Fruit fly (Drosophila melanogaster) whole organism, embryonic: Measurements from ENCODE around the gene CG32437.
A peak's percentile ranks its signal among the peaks of the same experiment; 100 is the strongest.

Experiments
- CG11504 ChIP-seq: fragments of 200-800 bp; sonication (Bioruptor generic); optimal IDR thresholded peaks from 3 replicates; lab custom pipeline; 2019; ENCODE audit warnings: missing biosample characterization, mild to moderate bottlenecking, missing genetic modification characterization, moderate library complexity
- CG11695 ChIP-seq: fragments of 200-800 bp; sonication (Bioruptor generic); IDR thresholded peaks from 3 replicates; pipeline ENCODE4 v1.3.6; 2022; ENCODE audit warnings: missing biosample characterization, missing genetic modification characterization
- CG12104 ChIP-seq: fragments of 200-800 bp; sonication (Bioruptor generic); optimal IDR thresholded peaks from 3 replicates; lab custom pipeline; 2016; ENCODE audit warnings: missing biosample characterization, missing genetic modification characterization
- CG12769 ChIP-seq: fragments of 200-800 bp; sonication (Bioruptor generic); optimal IDR thresholded peaks from 2 replicates; lab custom pipeline; 2019; ENCODE audit warnings: missing biosample characterization, mild to moderate bottlenecking, missing genetic modification characterization, moderate library complexity
- CG13287 ChIP-seq: fragments of 200-800 bp; sonication (Bioruptor generic); IDR thresholded peaks from 2 replicates; pipeline ENCODE4 v1.3.6; 2022; ENCODE audit warnings: missing biosample characterization, missing genetic modification characterization; ENCODE audit not compliant: partially characterized antibody
- CG1603 ChIP-seq: fragments of 200-800 bp; sonication (Bioruptor generic); optimal IDR thresholded peaks from 2 replicates; lab custom pipeline; 2019; ENCODE audit warnings: missing biosample characterization, mild to moderate bottlenecking, missing genetic modification characterization, moderate library complexity
- CG17568 ChIP-seq: fragments of 200-800 bp; sonication (Bioruptor generic); optimal IDR thresholded peaks from 2 replicates; lab custom pipeline; 2018; ENCODE audit warnings: missing biosample characterization, mild to moderate bottlenecking, missing genetic modification characterization, moderate library complexity
- CG1792 ChIP-seq: fragments of 200-800 bp; sonication (Bioruptor generic); optimal IDR thresholded peaks from 2 replicates; lab custom pipeline; 2016; ENCODE audit warnings: missing biosample characterization, missing genetic modification characterization
- CG2875 ChIP-seq: fragments of 200-800 bp; sonication (Bioruptor generic); optimal IDR thresholded peaks from 2 replicates; lab custom pipeline; 2017; ENCODE audit warnings: missing biosample characterization, mild to moderate bottlenecking, missing genetic modification characterization, missing genetic modification reagents
- CG30403 ChIP-seq: fragments of 200-800 bp; sonication (Bioruptor generic); optimal IDR thresholded peaks from 3 replicates; lab custom pipeline; 2016; ENCODE audit warnings: missing biosample characterization, missing genetic modification characterization
- CG32767 ChIP-seq: fragments of 200-800 bp; sonication (Bioruptor generic); IDR thresholded peaks from 2 replicates; pipeline ENCODE4 v1.3.6; 2022; ENCODE audit warnings: missing biosample characterization, missing genetic modification characterization
- CG34376 ChIP-seq: fragments of 200-800 bp; sonication (Bioruptor generic); optimal IDR thresholded peaks from 2 replicates; lab custom pipeline; 2018; ENCODE audit warnings: missing biosample characterization, mild to moderate bottlenecking, missing genetic modification characterization
- CG4617 ChIP-seq: fragments of 200-800 bp; sonication (Bioruptor generic); optimal IDR thresholded peaks from 3 replicates; lab custom pipeline; 2016; ENCODE audit warnings: missing biosample characterization, missing genetic modification characterization, borderline replicate concordance
- CG4730 ChIP-seq: fragments of 200-800 bp; sonication (Bioruptor generic); IDR thresholded peaks from 2 replicates; pipeline ENCODE4 v1.3.6; 2022; ENCODE audit warnings: missing biosample characterization, missing genetic modification characterization
- CG6175 ChIP-seq: fragments of 200-800 bp; sonication (Bioruptor generic); IDR thresholded peaks from 3 replicates; pipeline ENCODE4 v1.3.6; 2022; ENCODE audit warnings: missing biosample characterization, missing genetic modification characterization
- CG6813 ChIP-seq: fragments of 200-800 bp; sonication (Bioruptor generic); optimal IDR thresholded peaks from 2 replicates; lab custom pipeline; 2017; ENCODE audit warnings: missing biosample characterization, missing genetic modification characterization, mild to moderate bottlenecking, moderate library complexity, missing genetic modification reagents
- CG7745 ChIP-seq: fragments of 200-800 bp; sonication (Bioruptor generic); optimal IDR thresholded peaks from 2 replicates; lab custom pipeline; 2018; ENCODE audit warnings: missing biosample characterization, mild to moderate bottlenecking, missing genetic modification characterization, moderate library complexity
- CG7786 ChIP-seq: fragments of 200-800 bp; sonication (Bioruptor generic); optimal IDR thresholded peaks from 2 replicates; lab custom pipeline; 2016; ENCODE audit warnings: missing biosample characterization, missing genetic modification characterization
- CG9817 ChIP-seq: fragments of 200-800 bp; sonication (Bioruptor generic); optimal IDR thresholded peaks from 2 replicates; lab custom pipeline; 2018; ENCODE audit warnings: missing biosample characterization, mild to moderate bottlenecking, missing genetic modification characterization, moderate library complexity
- Dll ChIP-seq: fragments of 200-800 bp; sonication (Bioruptor generic); IDR thresholded peaks from 4 replicates; pipeline ENCODE4 v1.3.6; 2022; ENCODE audit warnings: missing biosample characterization, missing genetic modification characterization; ENCODE audit not compliant: partially characterized antibody
- Drgx ChIP-seq: fragments of 200-800 bp; sonication (Bioruptor generic); IDR thresholded peaks from 2 replicates; pipeline ENCODE4 v1.3.6; 2022; ENCODE audit warnings: missing biosample characterization, missing genetic modification characterization
- Elba2 ChIP-seq: fragments of 200-800 bp; sonication (Bioruptor generic); optimal IDR thresholded peaks from 3 replicates; lab custom pipeline; 2016; ENCODE audit warnings: missing biosample characterization, missing genetic modification characterization
- Ets97D ChIP-seq: fragments of 200-800 bp; sonication (Bioruptor generic); optimal IDR thresholded peaks from 3 replicates; lab custom pipeline; 2016; ENCODE audit warnings: missing biosample characterization, missing genetic modification characterization
- GATAe ChIP-seq: fragments of 200-800 bp; sonication (Bioruptor generic); conservative IDR thresholded peaks from 2 replicates; pipeline ENCODE4 v1.3.6; 2022; ENCODE audit warnings: missing biosample characterization, missing genetic modification characterization
- HLH4C ChIP-seq: fragments of 200-800 bp; sonication (Bioruptor generic); IDR thresholded peaks from 3 replicates; pipeline ENCODE4 v1.3.6; 2022; ENCODE audit warnings: missing biosample characterization, missing genetic modification characterization; ENCODE audit not compliant: partially characterized antibody
- Lhr ChIP-seq: fragments of 200-800 bp; sonication (Bioruptor generic); optimal IDR thresholded peaks from 3 replicates; lab custom pipeline; 2017; ENCODE audit warnings: mild to moderate bottlenecking, missing biosample characterization, missing genetic modification reagents, missing genetic modification characterization
- Lim3 ChIP-seq: fragments of 200-800 bp; sonication (Bioruptor generic); IDR thresholded peaks from 2 replicates; pipeline ENCODE4 v1.3.6; 2022; ENCODE audit warnings: missing biosample characterization, missing genetic modification characterization
- Sox100B ChIP-seq: fragments of 200-800 bp; sonication (Bioruptor generic); optimal IDR thresholded peaks from 3 replicates; lab custom pipeline; 2018; ENCODE audit warnings: missing biosample characterization, mild to moderate bottlenecking, missing genetic modification characterization
- Vsx1 ChIP-seq: fragments of 200-800 bp; sonication (Bioruptor generic); optimal IDR thresholded peaks from 2 replicates; lab custom pipeline; 2017; ENCODE audit warnings: missing biosample characterization, mild to moderate bottlenecking, missing genetic modification characterization, missing genetic modification reagents
- chn ChIP-seq: fragments of 200-800 bp; sonication (Bioruptor generic); optimal IDR thresholded peaks from 2 replicates; lab custom pipeline; 2016; ENCODE audit warnings: missing biosample characterization, missing genetic modification characterization
- corto ChIP-seq: fragments of 200-800 bp; sonication (Bioruptor generic); optimal IDR thresholded peaks from 2 replicates; lab custom pipeline; 2016; ENCODE audit warnings: missing biosample characterization, mild to moderate bottlenecking, missing genetic modification characterization, moderate library complexity
- crp ChIP-seq, 2 experiments: fragments of 200-800 bp; sonication (Bioruptor generic); optimal IDR thresholded peaks; 2 replicates in 1 of 2; 3 replicates in 1 of 2; lab custom pipeline; 2017; ENCODE audit warnings: missing biosample characterization in 2 of 2, missing genetic modification characterization in 2 of 2, mild to moderate bottlenecking in 1 of 2, moderate library complexity in 1 of 2
- gcm ChIP-seq: fragments of 200-800 bp; sonication (Bioruptor generic); optimal IDR thresholded peaks from 2 replicates; lab custom pipeline; 2019; ENCODE audit warnings: missing biosample characterization, mild to moderate bottlenecking, missing genetic modification characterization, moderate library complexity
- grau ChIP-seq: fragments of 200-800 bp; optimal IDR thresholded peaks from 3 replicates; lab custom pipeline; 2019; ENCODE audit warnings: missing biosample characterization, mild to moderate bottlenecking, missing genetic modification characterization, moderate library complexity
- kni ChIP-seq: fragments of 200-800 bp; sonication (Bioruptor generic); optimal IDR thresholded peaks from 3 replicates; lab custom pipeline; 2017; ENCODE audit warnings: mild to moderate bottlenecking, missing biosample characterization, missing genetic modification reagents, missing genetic modification characterization
- mirr ChIP-seq: fragments of 200-800 bp; sonication (Bioruptor generic); optimal IDR thresholded peaks from 3 replicates; lab custom pipeline; 2018; ENCODE audit warnings: missing biosample characterization, mild to moderate bottlenecking, missing genetic modification characterization
- nau ChIP-seq: fragments of 200-800 bp; sonication (Bioruptor generic); optimal IDR thresholded peaks from 3 replicates; lab custom pipeline; 2017; ENCODE audit warnings: missing biosample characterization, mild to moderate bottlenecking, missing genetic modification characterization, missing genetic modification reagents
- nerfin-2 ChIP-seq: fragments of 200-800 bp; sonication (Bioruptor generic); IDR thresholded peaks from 2 replicates; pipeline ENCODE4 v1.3.6; 2022; ENCODE audit warnings: missing biosample characterization, missing genetic modification characterization; ENCODE audit not compliant: partially characterized antibody
- onecut ChIP-seq: fragments of 200-800 bp; sonication (Bioruptor generic); IDR thresholded peaks from 2 replicates; pipeline ENCODE4 v1.3.6; 2022; ENCODE audit warnings: missing biosample characterization, missing genetic modification characterization
- salm ChIP-seq: fragments of 200-800 bp; sonication (Bioruptor generic); optimal IDR thresholded peaks from 2 replicates; lab custom pipeline; 2018; ENCODE audit warnings: missing biosample characterization, mild to moderate bottlenecking, missing genetic modification characterization
- sd ChIP-seq: fragments of 200-800 bp; sonication (Bioruptor generic); optimal IDR thresholded peaks from 3 replicates; lab custom pipeline; 2018; ENCODE audit warnings: missing biosample characterization, mild to moderate bottlenecking, missing genetic modification characterization, moderate library complexity
- sens ChIP-seq: fragments of 200-800 bp; sonication (Bioruptor generic); peaks from one replicate; lab custom pipeline; 2016; ENCODE audit warnings: missing biosample characterization, missing genetic modification characterization
- seq ChIP-seq: fragments of 200-800 bp; sonication (Bioruptor generic); IDR thresholded peaks from 2 replicates; pipeline ENCODE4 v1.3.6; 2022; ENCODE audit warnings: missing biosample characterization, missing genetic modification characterization
- stc ChIP-seq: fragments of 200-800 bp; sonication (Bioruptor generic); IDR thresholded peaks from 2 replicates; pipeline ENCODE4 v1.3.6; 2022; ENCODE audit warnings: missing biosample characterization, missing genetic modification characterization
- sug ChIP-seq: fragments of 200-800 bp; optimal IDR thresholded peaks from 2 replicates; lab custom pipeline; 2019; ENCODE audit warnings: missing biosample characterization, mild to moderate bottlenecking, missing genetic modification characterization, moderate library complexity
- ttk ChIP-seq: fragments of 200-800 bp; sonication (Bioruptor generic); IDR thresholded peaks from 2 replicates; pipeline ENCODE4 v2.1.2; 2022; ENCODE audit warnings: missing biosample characterization, missing genetic modification characterization
- vnd ChIP-seq: fragments of 200-800 bp; sonication (Bioruptor generic); IDR thresholded peaks from 3 replicates; pipeline ENCODE4 v1.3.6; 2022; ENCODE audit warnings: missing biosample characterization, missing genetic modification characterization; ENCODE audit not compliant: partially characterized antibody

Gene CG32437

dm6 chr3L:21388824-21389223 is 31.3 kb downstream of the CG32437 start:
- no peak for TF ChIP-seq CG1603 (tag; lab: Kevin White, UChicago)

DNA sequence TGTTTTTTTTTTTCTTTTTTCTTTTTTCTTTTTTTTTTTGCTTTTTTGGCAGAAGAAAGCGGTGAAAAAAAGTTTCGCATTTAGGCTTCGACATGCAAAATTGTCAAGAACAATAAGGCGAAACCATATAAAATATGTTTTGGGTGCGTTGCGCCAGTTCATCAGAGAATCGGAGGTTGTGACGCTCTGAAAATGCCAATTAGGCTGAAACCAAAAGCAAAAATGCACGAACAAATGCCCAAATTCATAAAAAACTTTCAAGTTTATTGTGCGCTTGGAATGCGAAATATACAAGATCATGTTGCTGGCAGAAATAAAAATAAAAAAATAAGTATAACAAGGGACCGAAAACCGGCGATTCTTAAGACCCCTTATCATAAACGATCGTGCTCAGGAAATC is 32.3 kb downstream of the CG32437 start:
- TF ChIP-seq corto (GFP tag; lab: Kevin White, UChicago): peak; percentile 30
- no peak for TF ChIP-seq Lim3 (GFP tag; lab: Robert Waterston, UW)
- TF ChIP-seq sens: peak; percentile 19
- no peak for TF ChIP-seq crp (GFP tag; optimal IDR thresholded peaks at IDR 0.05; lab: Kevin White, UChicago)
- TF ChIP-seq CG2875 (GFP tag; lab: Kevin White, UChicago): no peak
- no peak for TF ChIP-seq CG34376 (GFP tag; lab: Kevin White, UChicago)
- TF ChIP-seq, all 482 proteins: peak for 2

DNA sequence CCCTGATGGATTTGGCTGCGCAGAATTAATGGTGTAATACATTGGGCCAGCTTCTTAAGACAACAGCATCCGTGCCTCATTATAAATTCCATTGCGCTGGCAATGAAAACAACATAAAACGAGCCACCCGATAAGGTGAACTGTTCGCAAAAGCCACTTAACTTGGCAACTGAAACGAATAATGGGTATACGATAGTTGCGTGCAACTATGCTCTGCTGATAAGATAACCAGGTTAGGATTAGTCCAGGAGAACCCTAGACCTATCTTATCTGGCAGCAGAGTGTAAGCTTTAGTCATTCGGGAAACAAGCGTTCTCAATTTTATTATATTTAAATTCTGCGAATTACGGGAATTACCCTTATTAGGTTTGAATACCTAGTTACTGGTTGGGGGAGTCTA is 32.9 kb downstream of the CG32437 start:
- TF ChIP-seq stc (GFP tag; lab: Robert Waterston, UW) (no peak), CG12104 (GFP tag; lab: Kevin White, UChicago) (no peak), ttk (no peak), CG7745 (tag; lab: Kevin White, UChicago) (no peak), salm (tag; lab: Kevin White, UChicago) (no peak), HLH4C (GFP tag; lab: Robert Waterston, UW) (peak; percentile 66), CG32767 (GFP tag; lab: Robert Waterston, UW) (no peak), Drgx (no peak), CG17568 (GFP tag; lab: Kevin White, UChicago) (no peak), grau (tag; lab: Kevin White, UChicago) (no peak), CG12769 (tag; lab: Kevin White, UChicago) (peak; percentile 19), CG1792 (GFP tag; lab: Kevin White, UChicago) (no peak), Ets97D (GFP tag; lab: Kevin White, UChicago) (no peak), sug (peak; percentile 8), onecut (GFP tag; lab: Robert Waterston, UW) (no peak), CG6175 (no peak), kni (GFP tag; lab: Kevin White, UChicago) (no peak), nerfin-2 (no peak), Vsx1 (GFP tag; lab: Kevin White, UChicago) (no peak), vnd (no peak), Sox100B (no peak), chn (no peak), GATAe (GFP tag; lab: Robert Waterston, UW) (0 out of 2 replicates have a peak, but pooled peaks have one; percentile 10), CG30403 (GFP tag; lab: Kevin White, UChicago) (no peak), CG7786 (GFP tag; lab: Kevin White, UChicago) (no peak), nau (GFP tag; lab: Kevin White, UChicago) (no peak), CG11504 (tag; lab: Kevin White, UChicago) (no peak), CG6813 (GFP tag; lab: Kevin White, UChicago) (no peak), Lhr (GFP tag; lab: Kevin White, UChicago) (no peak), sd (tag; lab: Kevin White, UChicago) (peak; percentile 30), CG4730 (GFP tag; lab: Robert Waterston, UW) (no peak), Dll (no peak), CG9817 (tag; lab: Kevin White, UChicago) (no peak), CG4617 (GFP tag; lab: Kevin White, UChicago) (no peak), gcm (no peak), seq (GFP tag; lab: Robert Waterston, UW) (no peak), Elba2 (GFP tag; lab: Kevin White, UChicago) (no peak), CG11695 (GFP tag; lab: Robert Waterston, UW) (no peak), CG13287 (GFP tag; lab: Robert Waterston, UW) (peak; percentile 12; the same call in 1 of the 2 replicates), mirr (GFP tag; lab: Kevin White, UChicago) (peak; percentile 22)
